Fruit fly (Drosophila melanogaster) whole organism, embryonic: ENCODE measurements around the gene Mrgn1.

ENCODE experiments used
- CG10959 ChIP-seq: fragments of 200-800 bp; sonication (Bioruptor generic); IDR thresholded peaks from 2 replicates; pipeline ENCODE4 v1.3.6; 2022; ENCODE audit warnings: missing biosample characterization, missing genetic modification characterization
- CG15601 ChIP-seq: fragments of 200-800 bp; sonication (Bioruptor generic); optimal IDR thresholded peaks from 3 replicates; lab custom pipeline; 2019; ENCODE audit warnings: missing biosample characterization, mild to moderate bottlenecking, missing genetic modification characterization, moderate library complexity
- CG4820 ChIP-seq: fragments of 200-800 bp; sonication (Bioruptor generic); optimal IDR thresholded peaks from 3 replicates; lab custom pipeline; 2016; ENCODE audit warnings: missing biosample characterization, missing genetic modification characterization
- Dfd ChIP-seq, 2 experiments: fragments of >200 bp; optimal IDR thresholded peaks; 2 replicates each; lab custom pipeline; 2017; ENCODE audit warnings: missing biosample characterization in 2 of 2, missing genetic modification characterization in 2 of 2
- Nf-YB ChIP-seq: fragments of 200-800 bp; sonication (Bioruptor generic); optimal IDR thresholded peaks from 3 replicates; lab custom pipeline; 2019; ENCODE audit warnings: missing biosample characterization, mild to moderate bottlenecking, missing genetic modification characterization, moderate library complexity
- danr ChIP-seq: fragments of 200-800 bp; sonication (Bioruptor generic); IDR thresholded peaks from 2 replicates; pipeline ENCODE4 v1.3.6; 2022; ENCODE audit warnings: missing biosample characterization, missing genetic modification characterization
- z ChIP-seq: fragments of 200-800 bp; sonication (Bioruptor generic); IDR thresholded peaks from 3 replicates; pipeline ENCODE4 v1.3.6; 2022; ENCODE audit warnings: missing biosample characterization, missing genetic modification characterization

- TF ChIP-seq Nf-YB (GFP tag; lab: Kevin White, UChicago) (no peak), CG10959 (GFP tag; lab: Robert Waterston, UW) (no peak), Dfd (GFP tag; optimal IDR thresholded peaks at IDR 0.05; lab: Kevin White, UChicago) (no peak), danr (GFP tag; lab: Robert Waterston, UW) (no peak), CG15601 (tag; lab: Kevin White, UChicago) (no peak), z (GFP tag; lab: Robert Waterston, UW) (no peak), CG4820 (GFP tag; lab: Kevin White, UChicago) (no peak)
Measured at dm6 chrX:13754476-13754875, 32.7 kb upstream of the Mrgn1 start.
